Fruit fly (Drosophila melanogaster) whole organism, embryonic: ENCODE data around the gene sif.
A peak's percentile ranks its signal among the peaks of the same experiment; 100 is the strongest.

Experiments used
- CG10959 ChIP-seq: fragments of 200-800 bp; sonication (Bioruptor generic); IDR thresholded peaks from 2 replicates; pipeline ENCODE4 v1.3.6; 2022; ENCODE audit warnings: missing biosample characterization, missing genetic modification characterization
- CG11398 ChIP-seq: fragments of 200-800 bp; sonication (Bioruptor generic); optimal IDR thresholded peaks from 2 replicates; lab custom pipeline; 2016; ENCODE audit warnings: missing biosample characterization, missing genetic modification characterization
- CG11560 ChIP-seq: fragments of 200-800 bp; sonication (Bioruptor generic); IDR thresholded peaks from 3 replicates; pipeline ENCODE4 v1.3.6; 2022; ENCODE audit warnings: missing biosample characterization, missing genetic modification characterization
- CG12236 ChIP-seq: fragments of 200-800 bp; sonication (Bioruptor generic); optimal IDR thresholded peaks from 2 replicates; lab custom pipeline; 2016; ENCODE audit warnings: missing biosample characterization, missing genetic modification characterization
- CG12391 ChIP-seq: fragments of 200-800 bp; sonication (Bioruptor generic); optimal IDR thresholded peaks from 3 replicates; lab custom pipeline; 2018; ENCODE audit warnings: missing biosample characterization, mild to moderate bottlenecking, missing genetic modification characterization, moderate library complexity
- CG12659 ChIP-seq: fragments of 200-800 bp; sonication (Bioruptor generic); optimal IDR thresholded peaks from 3 replicates; lab custom pipeline; 2017; ENCODE audit warnings: mild to moderate bottlenecking, missing biosample characterization, missing genetic modification reagents, missing genetic modification characterization
- CG13287 ChIP-seq: fragments of 200-800 bp; sonication (Bioruptor generic); IDR thresholded peaks from 2 replicates; pipeline ENCODE4 v1.3.6; 2022; ENCODE audit warnings: missing biosample characterization, missing genetic modification characterization; ENCODE audit not compliant: partially characterized antibody
- CG13296 ChIP-seq: fragments of 200-800 bp; sonication (Bioruptor generic); optimal IDR thresholded peaks from 3 replicates; lab custom pipeline; 2018; ENCODE audit warnings: missing biosample characterization, mild to moderate bottlenecking, missing genetic modification characterization
- CG14710 ChIP-seq: fragments of 200-800 bp; sonication (Bioruptor generic); optimal IDR thresholded peaks from 3 replicates; lab custom pipeline; 2019; ENCODE audit warnings: missing biosample characterization, mild to moderate bottlenecking, missing genetic modification characterization, moderate library complexity
- CG17359 ChIP-seq: fragments of 200-800 bp; sonication (Bioruptor generic); optimal IDR thresholded peaks from 3 replicates; lab custom pipeline; 2018; ENCODE audit warnings: missing biosample characterization, mild to moderate bottlenecking, missing genetic modification characterization, moderate library complexity
- CG18011 ChIP-seq: fragments of 200-800 bp; sonication (Bioruptor generic); optimal IDR thresholded peaks from 2 replicates; lab custom pipeline; 2017; ENCODE audit warnings: missing biosample characterization, missing genetic modification characterization, mild to moderate bottlenecking, moderate library complexity, missing genotype
- CG18262 ChIP-seq: fragments of 200-800 bp; optimal IDR thresholded peaks from 3 replicates; lab custom pipeline; 2019; ENCODE audit warnings: missing biosample characterization, mild to moderate bottlenecking, missing genetic modification characterization, moderate library complexity
- CG18619 ChIP-seq: fragments of 200-800 bp; sonication (Bioruptor generic); optimal IDR thresholded peaks from 3 replicates; lab custom pipeline; 2017; ENCODE audit warnings: missing biosample characterization, mild to moderate bottlenecking, missing genetic modification characterization
- CG2120 ChIP-seq: fragments of 200-800 bp; sonication (Bioruptor generic); optimal IDR thresholded peaks from 3 replicates; lab custom pipeline; 2016; ENCODE audit warnings: missing biosample characterization, missing genetic modification characterization
- CG2199 ChIP-seq: fragments of 200-800 bp; sonication (Bioruptor generic); IDR thresholded peaks from 3 replicates; pipeline ENCODE4 v1.3.6; 2022; ENCODE audit warnings: missing biosample characterization, missing genetic modification characterization
- CG33557 ChIP-seq: fragments of 200-800 bp; sonication (Bioruptor generic); optimal IDR thresholded peaks from 2 replicates; lab custom pipeline; 2019; ENCODE audit warnings: missing biosample characterization, mild to moderate bottlenecking, missing genetic modification characterization, moderate library complexity
- CG42726 ChIP-seq: fragments of 200-800 bp; sonication (Bioruptor generic); IDR thresholded peaks from 2 replicates; pipeline ENCODE4 v1.3.6; 2022; ENCODE audit warnings: missing biosample characterization, missing genetic modification characterization; ENCODE audit not compliant: partially characterized antibody
- CG4360 ChIP-seq: fragments of 200-800 bp; sonication (Bioruptor generic); IDR thresholded peaks from 2 replicates; pipeline ENCODE4 v1.3.6; 2022; ENCODE audit warnings: missing biosample characterization, missing genetic modification characterization
- CG5180 ChIP-seq: fragments of 200-800 bp; sonication (Bioruptor generic); optimal IDR thresholded peaks from 3 replicates; lab custom pipeline; 2017; ENCODE audit warnings: missing biosample characterization, missing genetic modification characterization, mild to moderate bottlenecking, moderate library complexity, missing genetic modification reagents
- CG6254 ChIP-seq: fragments of 200-800 bp; sonication (Bioruptor generic); optimal IDR thresholded peaks from 3 replicates; lab custom pipeline; 2017; ENCODE audit warnings: mild to moderate bottlenecking, missing biosample characterization, missing genetic modification reagents, missing genetic modification characterization
- CG6854 ChIP-seq: fragments of 200-800 bp; sonication (Bioruptor generic); optimal IDR thresholded peaks from 3 replicates; lab custom pipeline; 2017; ENCODE audit warnings: missing biosample characterization, mild to moderate bottlenecking, missing genetic modification characterization
- CG7372 ChIP-seq: fragments of 200-800 bp; sonication (Bioruptor generic); IDR thresholded peaks from 2 replicates; pipeline ENCODE4 v1.3.6; 2022; ENCODE audit warnings: missing biosample characterization, missing genetic modification characterization
- CG8478 ChIP-seq: fragments of >200 bp; optimal IDR thresholded peaks from 2 replicates; lab custom pipeline; 2018
- CG9817 ChIP-seq: fragments of 200-800 bp; sonication (Bioruptor generic); optimal IDR thresholded peaks from 2 replicates; lab custom pipeline; 2018; ENCODE audit warnings: missing biosample characterization, mild to moderate bottlenecking, missing genetic modification characterization, moderate library complexity
- Dbx ChIP-seq: fragments of 200-800 bp; sonication (Bioruptor generic); IDR thresholded peaks from 3 replicates; pipeline ENCODE4 v1.3.6; 2022; ENCODE audit warnings: missing biosample characterization, missing genetic modification characterization
- ERR ChIP-seq: fragments of 200-800 bp; sonication (Bioruptor generic); optimal IDR thresholded peaks from 2 replicates; lab custom pipeline; 2016; ENCODE audit warnings: missing biosample characterization, missing genetic modification characterization
- GATAe ChIP-seq: fragments of 200-800 bp; sonication (Bioruptor generic); conservative IDR thresholded peaks from 2 replicates; pipeline ENCODE4 v1.3.6; 2022; ENCODE audit warnings: missing biosample characterization, missing genetic modification characterization
- HLH54F ChIP-seq: fragments of 200-800 bp; sonication (Bioruptor generic); optimal IDR thresholded peaks from 3 replicates; lab custom pipeline; 2016; ENCODE audit warnings: missing biosample characterization, missing genetic modification characterization
- Lim3 ChIP-seq: fragments of 200-800 bp; sonication (Bioruptor generic); IDR thresholded peaks from 2 replicates; pipeline ENCODE4 v1.3.6; 2022; ENCODE audit warnings: missing biosample characterization, missing genetic modification characterization
- Mad ChIP-seq: fragments of 200-800 bp; sonication (Bioruptor generic); optimal IDR thresholded peaks from 2 replicates; lab custom pipeline; 2016; ENCODE audit warnings: missing biosample characterization, missing genetic modification characterization
- Nf-YA ChIP-seq: fragments of 200-800 bp; sonication (Bioruptor generic); IDR thresholded peaks from 2 replicates; pipeline ENCODE4 v1.3.6; 2022; ENCODE audit warnings: missing biosample characterization, missing genetic modification characterization
- NfI ChIP-seq: fragments of 200-800 bp; sonication (Bioruptor generic); optimal IDR thresholded peaks from 3 replicates; lab custom pipeline; 2018; ENCODE audit warnings: missing biosample characterization, mild to moderate bottlenecking, missing genetic modification characterization, moderate library complexity
- Optix ChIP-seq: fragments of 200-800 bp; sonication (Bioruptor generic); IDR thresholded peaks from 3 replicates; pipeline ENCODE4 v1.3.6; 2022; ENCODE audit warnings: missing biosample characterization, missing genetic modification characterization
- Taf1 ChIP-seq: fragments of 200-800 bp; sonication (Bioruptor generic); IDR thresholded peaks from 2 replicates; pipeline ENCODE4 v1.3.6; 2022; ENCODE audit warnings: missing biosample characterization, missing genetic modification characterization
- Trl ChIP-seq, 3 experiments: fragments of >200 bp in 2 of 3; fragments of 200-800 bp in 1 of 3; sonication (Bioruptor generic) in 1 of 3; optimal IDR thresholded peaks; 2 replicates in 1 of 3; 3 replicates in 2 of 3; lab custom pipeline; 2016 to 2017; ENCODE audit warnings: missing biosample characterization in 1 of 3, missing genetic modification characterization in 1 of 3
- Vsx1 ChIP-seq: fragments of 200-800 bp; sonication (Bioruptor generic); optimal IDR thresholded peaks from 2 replicates; lab custom pipeline; 2017; ENCODE audit warnings: missing biosample characterization, mild to moderate bottlenecking, missing genetic modification characterization, missing genetic modification reagents
- dan ChIP-seq: fragments of 200-800 bp; sonication (Bioruptor generic); IDR thresholded peaks from 2 replicates; pipeline ENCODE4 v1.3.6; 2022; ENCODE audit warnings: missing biosample characterization, missing genetic modification characterization
- dysf ChIP-seq: fragments of 200-800 bp; sonication (Bioruptor generic); IDR thresholded peaks from 3 replicates; pipeline ENCODE4 v1.3.6; 2022; ENCODE audit warnings: missing biosample characterization, missing genetic modification characterization
- gem ChIP-seq: fragments of 200-800 bp; sonication (Bioruptor generic); optimal IDR thresholded peaks from 2 replicates; lab custom pipeline; 2019; ENCODE audit warnings: missing biosample characterization, mild to moderate bottlenecking, missing genetic modification characterization, moderate library complexity
- gro ChIP-seq: fragments of 200-800 bp; sonication (Bioruptor generic); optimal IDR thresholded peaks from 2 replicates; lab custom pipeline; 2016; ENCODE audit warnings: missing biosample characterization, missing genetic modification characterization
- gt ChIP-seq: fragments of 200-800 bp; sonication (Bioruptor generic); IDR thresholded peaks from 2 replicates; pipeline ENCODE4 v1.3.6; 2022; ENCODE audit warnings: missing biosample characterization, missing genetic modification characterization
- hkb ChIP-seq, 2 experiments: fragments of 200-800 bp in 1 of 2; fragments of >200 bp in 1 of 2; sonication (Bioruptor generic) in 1 of 2; IDR thresholded peaks in 1 of 2; optimal IDR thresholded peaks in 1 of 2; 2 replicates each; pipeline versions ENCODE4 v1.3.6 to Lab custom; 2017 to 2022; ENCODE audit warnings: missing biosample characterization in 1 of 2, missing genetic modification characterization in 1 of 2
- jumu ChIP-seq: fragments of 200-800 bp; sonication (Bioruptor generic); optimal IDR thresholded peaks from 3 replicates; lab custom pipeline; 2016; ENCODE audit warnings: missing biosample characterization, missing genetic modification characterization
- knrl ChIP-seq: fragments of 200-800 bp; sonication (Bioruptor generic); IDR thresholded peaks from 3 replicates; pipeline ENCODE4 v1.3.6; 2022; ENCODE audit warnings: missing biosample characterization, missing genetic modification characterization; ENCODE audit not compliant: partially characterized antibody
- lov ChIP-seq, 2 experiments: fragments of 200-800 bp in 1 of 2; fragments of >200 bp in 1 of 2; sonication (Bioruptor generic) in 1 of 2; IDR thresholded peaks in 1 of 2; optimal IDR thresholded peaks in 1 of 2; 2 replicates in 1 of 2; 3 replicates in 1 of 2; pipeline versions ENCODE4 v1.3.6 to Lab custom; 2017 to 2022; ENCODE audit warnings: missing biosample characterization in 1 of 2, missing genetic modification characterization in 1 of 2
- luna ChIP-seq: fragments of 200-800 bp; sonication (Bioruptor generic); optimal IDR thresholded peaks from 2 replicates; lab custom pipeline; 2016; ENCODE audit warnings: missing biosample characterization, missing genetic modification characterization
- nmo ChIP-seq: fragments of 200-800 bp; sonication (Bioruptor generic); optimal IDR thresholded peaks from 2 replicates; lab custom pipeline; 2018; ENCODE audit warnings: missing biosample characterization, mild to moderate bottlenecking, missing genetic modification characterization, moderate library complexity
- peb ChIP-seq: fragments of 200-800 bp; sonication (Bioruptor generic); IDR thresholded peaks from 2 replicates; pipeline ENCODE4 v1.3.6; 2022; ENCODE audit warnings: missing biosample characterization, missing genetic modification characterization
- sna ChIP-seq: fragments of 200-800 bp; sonication (Bioruptor generic); IDR thresholded peaks from 2 replicates; pipeline ENCODE4 v1.3.6; 2022; ENCODE audit warnings: missing biosample characterization, missing genetic modification characterization; ENCODE audit not compliant: partially characterized antibody
- tgo ChIP-seq: fragments of 200-800 bp; sonication (Bioruptor generic); IDR thresholded peaks from 3 replicates; pipeline ENCODE4 v1.3.6; 2022; ENCODE audit warnings: missing biosample characterization, missing genetic modification characterization

sif gene

DNA sequence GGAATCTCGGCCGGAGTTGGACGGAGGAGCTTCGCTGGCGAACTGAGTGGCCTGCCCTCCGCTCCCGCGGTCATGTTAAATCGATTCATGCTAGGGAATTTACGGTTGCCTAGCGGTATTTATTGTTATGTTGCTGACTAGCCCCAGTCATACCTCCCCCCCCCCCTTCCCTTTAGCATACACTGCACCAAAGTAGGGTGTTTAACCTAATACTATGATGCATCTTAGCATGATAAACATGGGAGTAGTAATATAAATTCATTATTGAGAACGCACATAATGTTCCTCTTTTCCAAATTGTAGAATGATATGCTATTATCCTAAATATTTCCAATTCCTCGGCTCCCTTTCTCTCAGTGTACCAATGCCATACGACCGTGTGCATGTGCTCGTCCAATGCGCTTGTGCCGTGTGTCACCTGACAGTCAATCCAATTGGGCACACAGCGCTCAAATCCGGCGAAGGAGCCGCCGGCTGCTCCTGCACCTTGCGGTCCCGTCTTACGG is 138.8 kb downstream of the sif start, which contains the start of gene Tektin-C (continued):
- no peak for TF ChIP-seq CG2199 (GFP tag; lab: Robert Waterston, UW)
- TF ChIP-seq Mad (GFP tag; lab: Kevin White, UChicago), result no peak
- TF ChIP-seq CG17359, result no peak
- TF ChIP-seq dan (GFP tag; lab: Robert Waterston, UW), result no peak
- TF ChIP-seq ERR, result no peak
- TF ChIP-seq knrl (GFP tag; lab: Robert Waterston, UW), result no peak
- no peak for TF ChIP-seq CG18262 (tag; lab: Kevin White, UChicago)
- TF ChIP-seq CG4360 (GFP tag; lab: Robert Waterston, UW), result no peak
- TF ChIP-seq CG12659 (GFP tag; lab: Kevin White, UChicago), result no peak
- no peak for TF ChIP-seq CG11398 (GFP tag; lab: Kevin White, UChicago)
- no peak for TF ChIP-seq gem (tag; lab: Kevin White, UChicago)
- 0 out of 3 replicates have a peak, but pooled peaks have one; percentile 27 for TF ChIP-seq tgo (GFP tag; lab: Robert Waterston, UW)
- no peak for TF ChIP-seq gt (GFP tag; lab: Robert Waterston, UW)
- TF ChIP-seq Taf1 (GFP tag; lab: Robert Waterston, UW), result no peak
- TF ChIP-seq CG6854 (GFP tag; lab: Kevin White, UChicago), result no peak
- TF ChIP-seq CG8478 (lab: Kevin White, UChicago), result no peak
- TF ChIP-seq Optix (GFP tag; lab: Robert Waterston, UW), result no peak
- TF ChIP-seq jumu (GFP tag; lab: Kevin White, UChicago), result no peak
- TF ChIP-seq sna (GFP tag; lab: Robert Waterston, UW), result no peak
- TF ChIP-seq CG12391 (tag; lab: Kevin White, UChicago), result peak; percentile 13
- no peak for TF ChIP-seq hkb (optimal IDR thresholded peaks at IDR 0.05; lab: Kevin White, UChicago)
- no peak for TF ChIP-seq hkb (GFP tag; IDR thresholded peaks at IDR 0.05; lab: Robert Waterston, UW)
- no peak for TF ChIP-seq Dbx (GFP tag; lab: Robert Waterston, UW)
- no peak for TF ChIP-seq GATAe (GFP tag; lab: Robert Waterston, UW)
- TF ChIP-seq CG7372, result no peak
- TF ChIP-seq Nf-YA (GFP tag; lab: Robert Waterston, UW), result no peak
- no peak for TF ChIP-seq Trl (optimal IDR thresholded peaks at IDR 0.05; lab: Kevin White, UChicago)
- no peak for TF ChIP-seq Trl (GFP tag; optimal IDR thresholded peaks at IDR 0.05; lab: Kevin White, UChicago)
- no peak for TF ChIP-seq lov (optimal IDR thresholded peaks at IDR 0.05; lab: Kevin White, UChicago)
- TF ChIP-seq lov (GFP tag; IDR thresholded peaks at IDR 0.05; lab: Robert Waterston, UW), result no peak
- no peak for TF ChIP-seq CG18011
- no peak for TF ChIP-seq CG13296 (GFP tag; lab: Kevin White, UChicago)
- no peak for TF ChIP-seq HLH54F (GFP tag; lab: Kevin White, UChicago)
- no peak for TF ChIP-seq Lim3
- TF ChIP-seq CG9817, result no peak
- TF ChIP-seq CG42726 (GFP tag; lab: Robert Waterston, UW), result no peak
- no peak for TF ChIP-seq CG13287
- TF ChIP-seq CG6254 (GFP tag; lab: Kevin White, UChicago), result no peak
- TF ChIP-seq CG12236 (GFP tag; lab: Kevin White, UChicago), result no peak
- TF ChIP-seq dysf (GFP tag; lab: Robert Waterston, UW), result peak; percentile 45; the same call in 1 of the 3 replicates
- TF ChIP-seq nmo (GFP tag; lab: Kevin White, UChicago), result peak; percentile 11
- TF ChIP-seq Vsx1 (GFP tag; lab: Kevin White, UChicago), result no peak
- no peak for TF ChIP-seq luna
- 0 out of 3 replicates have a peak, but pooled peaks have one; percentile 23 for TF ChIP-seq CG11560 (tag; lab: Robert Waterston, UW)
- TF ChIP-seq gro (GFP tag; lab: Kevin White, UChicago), result no peak
- TF ChIP-seq CG33557, result no peak
- 0 out of 2 replicates have a peak, but pooled peaks have one; percentile 20 for TF ChIP-seq CG10959 (GFP tag; lab: Robert Waterston, UW)
- TF ChIP-seq CG14710, result no peak
- no peak for TF ChIP-seq CG18619
- no peak for TF ChIP-seq peb
- TF ChIP-seq NfI (GFP tag; lab: Kevin White, UChicago), result no peak
- TF ChIP-seq CG5180 (GFP tag; lab: Kevin White, UChicago), result no peak
- no peak for TF ChIP-seq CG2120
